Worm (Caenorhabditis elegans): ENCODE data around the gene Y43F8B.19.

DNA sequence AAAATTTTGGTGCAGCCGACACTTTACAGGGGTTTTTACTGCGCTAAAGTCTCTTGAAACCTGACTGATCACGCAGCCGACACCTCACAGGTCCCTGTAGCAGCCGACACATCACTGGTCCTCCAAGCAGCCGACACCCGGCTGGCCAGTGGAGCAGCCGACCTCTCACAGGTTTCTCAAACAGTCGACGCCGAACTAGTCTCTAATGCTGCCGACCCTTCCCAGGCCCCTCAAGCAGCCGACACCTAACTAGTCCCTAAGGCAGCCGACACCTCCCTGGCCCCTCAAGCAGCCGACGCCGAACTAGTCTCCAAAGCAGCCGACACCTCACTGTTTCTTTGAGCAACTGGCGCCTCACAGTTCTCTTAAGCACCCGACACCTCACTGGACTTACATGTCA lies 43.2 kb upstream of the Y43F8B.19 start:
- no peak for TF ChIP-seq nhr-179 (tag; optimal IDR thresholded peaks at IDR 0.05)
- TF ChIP-seq ccch-3 (GFP tag; optimal IDR thresholded peaks at IDR 0.05), result no peak
- no peak for TF ChIP-seq ceh-79 (tag; optimal IDR thresholded peaks at IDR 0.05)
- no peak for TF ChIP-seq snpc-1.1 (tag; optimal IDR thresholded peaks at IDR 0.05; ENCODE audit: insufficient read depth)
- no peak for TF ChIP-seq chd-7 (tag; optimal IDR thresholded peaks at IDR 0.05)
- no peak for TF ChIP-seq Y67H2A.10 (GFP tag; conservative IDR thresholded peaks at IDR 0.05)
- TF ChIP-seq unc-130 (GFP tag; optimal IDR thresholded peaks at IDR 0.05), result no peak
- TF ChIP-seq ztf-6 (GFP tag; IDR thresholded peaks at IDR 0.05), result no peak

All from whole organism, young adult.